Worm (Caenorhabditis elegans) whole organism, mixed stage, embryonic: ENCODE results near the gene fbxb-88.

Source experiments
- M03D4.4 ChIP-seq: sonication (generic microtip); optimal IDR thresholded peaks from 2 replicates; lab custom pipeline; 2017; ENCODE audit warnings: mild to moderate bottlenecking, missing genetic modification characterization, missing compliant biosample characterization
- bed-3 ChIP-seq: fragments of 200-800 bp; sonication (Bioruptor generic); optimal IDR thresholded peaks from 3 replicates; lab custom pipeline; 2018; ENCODE audit warnings: mild to moderate bottlenecking, missing genetic modification characterization, moderate library complexity, missing compliant biosample characterization
- blmp-1 ChIP-seq: fragments of 150-350 bp; optimal IDR thresholded peaks from 2 replicates; lab custom pipeline; 2014; ENCODE audit warnings: missing biosample characterization, missing genetic modification characterization
- ceh-39 ChIP-seq: fragments of 150-350 bp; optimal IDR thresholded peaks from 2 replicates; lab custom pipeline; 2014; ENCODE audit warnings: missing biosample characterization, missing genetic modification characterization
- ceh-43 ChIP-seq: fragments of 200-800 bp; sonication (Bioruptor generic); optimal IDR thresholded peaks from 2 replicates; lab custom pipeline; 2018; ENCODE audit warnings: mild to moderate bottlenecking, missing genetic modification characterization, moderate library complexity, missing compliant biosample characterization
- ceh-83 ChIP-seq: fragments of 200-800 bp; sonication (Bioruptor generic); optimal IDR thresholded peaks from 2 replicates; lab custom pipeline; 2018; ENCODE audit warnings: mild to moderate bottlenecking, missing genetic modification characterization, missing compliant biosample characterization
- ces-1 ChIP-seq: fragments of 150-350 bp; optimal IDR thresholded peaks from 2 replicates; lab custom pipeline; 2014; ENCODE audit warnings: missing biosample characterization, missing genetic modification reagents, missing genetic modification characterization
- cnd-1 ChIP-seq: fragments of 200-800 bp; sonication (Bioruptor generic); optimal IDR thresholded peaks from 2 replicates; lab custom pipeline; 2018; ENCODE audit warnings: mild to moderate bottlenecking, missing genetic modification characterization, missing compliant biosample characterization
- drap-1 ChIP-seq: fragments of 200-800 bp; sonication (Bioruptor generic); optimal IDR thresholded peaks from 3 replicates; lab custom pipeline; 2018; ENCODE audit warnings: mild to moderate bottlenecking, missing genetic modification characterization, missing compliant biosample characterization
- elt-1 ChIP-seq: sonication (generic microtip); optimal IDR thresholded peaks from 2 replicates; lab custom pipeline; 2017; ENCODE audit warnings: missing genetic modification characterization, mild to moderate bottlenecking, missing compliant biosample characterization, antibody characterized with exemption, moderate library complexity, borderline replicate concordance; ENCODE audit not compliant: insufficient read depth
- elt-3 ChIP-seq: fragments of 150-350 bp; optimal IDR thresholded peaks from 2 replicates; lab custom pipeline; 2014; ENCODE audit warnings: missing biosample characterization, missing genetic modification characterization
- flh-1 ChIP-seq: fragments of 200-800 bp; sonication (Bioruptor generic); optimal IDR thresholded peaks from 2 replicates; lab custom pipeline; 2018; ENCODE audit warnings: mild to moderate bottlenecking, missing genetic modification characterization, moderate library complexity, missing compliant biosample characterization
- ham-2 ChIP-seq: fragments of 200-800 bp; sonication (Bioruptor generic); optimal IDR thresholded peaks from 2 replicates; lab custom pipeline; 2018; ENCODE audit warnings: mild to moderate bottlenecking, missing genetic modification characterization, missing compliant biosample characterization
- hlh-1 ChIP-seq: fragments of 150-350 bp; optimal IDR thresholded peaks from 2 replicates; lab custom pipeline; 2014; ENCODE audit warnings: missing biosample characterization, missing genetic modification reagents, missing genetic modification characterization
- lin-13 ChIP-seq: fragments of 150-350 bp; optimal IDR thresholded peaks from 2 replicates; lab custom pipeline; 2014; ENCODE audit warnings: missing biosample characterization, missing genetic modification characterization
- lin-32 ChIP-seq: fragments of 200-800 bp; sonication (Bioruptor generic); optimal IDR thresholded peaks from 2 replicates; lab custom pipeline; 2018; ENCODE audit warnings: mild to moderate bottlenecking, missing genetic modification characterization, missing compliant biosample characterization
- lsy-2 ChIP-seq: fragments of 150-350 bp; optimal IDR thresholded peaks from 2 replicates; lab custom pipeline; 2014; ENCODE audit warnings: missing biosample characterization, missing genetic modification characterization
- mab-5 ChIP-seq: fragments of 150-350 bp; optimal IDR thresholded peaks from 2 replicates; lab custom pipeline; 2014; ENCODE audit warnings: missing biosample characterization, missing genetic modification characterization
- mep-1 ChIP-seq: fragments of 150-350 bp; optimal IDR thresholded peaks from 2 replicates; lab custom pipeline; 2017; ENCODE audit warnings: missing biosample characterization, missing genetic modification reagents, missing genetic modification characterization, inconsistent platforms
- mls-2 ChIP-seq: sonication (generic microtip); optimal IDR thresholded peaks from 2 replicates; lab custom pipeline; 2016; ENCODE audit warnings: mild to moderate bottlenecking, missing genetic modification characterization, moderate library complexity, missing compliant biosample characterization
- nhr-12 ChIP-seq: fragments of 150-350 bp; optimal IDR thresholded peaks from 2 replicates; lab custom pipeline; 2014; ENCODE audit warnings: missing biosample characterization, missing genetic modification characterization
- nhr-2 ChIP-seq: fragments of 150-350 bp; optimal IDR thresholded peaks from 2 replicates; lab custom pipeline; 2014; ENCODE audit warnings: missing biosample characterization, missing genetic modification characterization
- nhr-237 ChIP-seq: fragments of 150-350 bp; optimal IDR thresholded peaks from 2 replicates; lab custom pipeline; 2014; ENCODE audit warnings: missing biosample characterization, missing genetic modification characterization
- nhr-28 ChIP-seq: fragments of 150-350 bp; optimal IDR thresholded peaks from 2 replicates; lab custom pipeline; 2014; ENCODE audit warnings: missing biosample characterization, missing genetic modification characterization
- nhr-76 ChIP-seq: sonication (generic microtip); optimal IDR thresholded peaks from 2 replicates; lab custom pipeline; 2017; ENCODE audit warnings: missing biosample characterization, missing genetic modification characterization
- pha-4 ChIP-seq: fragments of 150-350 bp; optimal IDR thresholded peaks from 2 replicates; lab custom pipeline; 2018; ENCODE audit warnings: missing biosample characterization, missing genetic modification reagents, missing genetic modification characterization
- sem-2 ChIP-seq: fragments of 200-800 bp; sonication (Bioruptor generic); optimal IDR thresholded peaks from 2 replicates; lab custom pipeline; 2018; ENCODE audit warnings: mild to moderate bottlenecking, missing genetic modification characterization, missing compliant biosample characterization
- snpc-4 ChIP-seq: fragments of 150-350 bp; optimal IDR thresholded peaks from 2 replicates; lab custom pipeline; 2014; ENCODE audit warnings: missing biosample characterization, missing genetic modification characterization
- sptf-1 ChIP-seq: sonication (generic microtip); optimal IDR thresholded peaks from 2 replicates; lab custom pipeline; 2017; ENCODE audit warnings: mild to moderate bottlenecking, missing genetic modification characterization, moderate library complexity, missing compliant biosample characterization
- tbx-8 ChIP-seq: fragments of 200-800 bp; sonication (Bioruptor generic); optimal IDR thresholded peaks from 2 replicates; lab custom pipeline; 2018; ENCODE audit warnings: mild to moderate bottlenecking, missing genetic modification characterization, moderate library complexity, missing compliant biosample characterization
- unc-120 ChIP-seq: sonication (generic microtip); optimal IDR thresholded peaks from 2 replicates; lab custom pipeline; 2017; ENCODE audit warnings: missing genetic modification characterization, missing compliant biosample characterization; ENCODE audit not compliant: poor library complexity, severe bottlenecking
- unc-39 ChIP-seq: fragments of 150-350 bp; optimal IDR thresholded peaks from 2 replicates; lab custom pipeline; 2014; ENCODE audit warnings: missing biosample characterization, missing genetic modification characterization
- unc-62 ChIP-seq: fragments of 150-350 bp; optimal IDR thresholded peaks from 2 replicates; lab custom pipeline; 2014; ENCODE audit warnings: missing biosample characterization, missing genetic modification reagents, missing genetic modification characterization
- zip-8 ChIP-seq: fragments of 150-350 bp; optimal IDR thresholded peaks from 2 replicates; lab custom pipeline; 2014; ENCODE audit warnings: missing biosample characterization, missing genetic modification characterization
- ztf-11 ChIP-seq: fragments of 150-350 bp; optimal IDR thresholded peaks from 2 replicates; lab custom pipeline; 2014; ENCODE audit warnings: missing biosample characterization, missing genetic modification characterization

The fbxb-88 gene

ce11 chrII:4857086-4857485 lies 29.4 kb upstream of the fbxb-88 start:
- TF ChIP-seq hlh-1 (tag; lab: Kevin White, UChicago) (no peak), snpc-4 (tag; lab: Kevin White, UChicago) (no peak), nhr-237 (tag; lab: Kevin White, UChicago) (no peak), unc-62 (GFP tag; lab: Kevin White, UChicago) (no peak), mab-5 (no peak), nhr-12 (tag; lab: Kevin White, UChicago) (no peak), drap-1 (GFP tag; lab: Kevin White, UChicago) (no peak), elt-1 (no peak), unc-39 (tag; lab: Kevin White, UChicago) (no peak), flh-1 (GFP tag; lab: Kevin White, UChicago) (no peak), sem-2 (no peak)

- TF ChIP-seq nhr-76 (tag; lab: Kevin White, UChicago), result no peak
- TF ChIP-seq zip-8 (tag; lab: Kevin White, UChicago), result no peak
- TF ChIP-seq elt-1, result peak; percentile 65
These were observed 28.4 kb upstream of the fbxb-88 start for ce11 chrII:4856113-4856512.

- TF ChIP-seq unc-120 (tag; lab: Kevin White, UChicago) (peak; percentile 5), bed-3 (GFP tag; lab: Kevin White, UChicago) (no peak)
These were observed 27.8 kb upstream of the fbxb-88 start for ce11 chrII:4855489-4855888.

- TF ChIP-seq elt-1, result no peak
- no peak for TF ChIP-seq ceh-83 (GFP tag; lab: Kevin White, UChicago)
- no peak for TF ChIP-seq M03D4.4
- TF ChIP-seq ztf-11 (tag; lab: Kevin White, UChicago), result no peak
- no peak for TF ChIP-seq nhr-2 (tag; lab: Kevin White, UChicago)
- TF ChIP-seq mls-2 (tag; lab: Kevin White, UChicago), result no peak
- TF ChIP-seq unc-39 (tag; lab: Kevin White, UChicago), result no peak
- no peak for TF ChIP-seq nhr-237 (tag; lab: Kevin White, UChicago)
- TF ChIP-seq ceh-43 (GFP tag; lab: Kevin White, UChicago), result no peak
- TF ChIP-seq zip-8 (tag; lab: Kevin White, UChicago), result no peak
- no peak for TF ChIP-seq sptf-1 (tag; lab: Kevin White, UChicago)
- no peak for TF ChIP-seq ham-2 (GFP tag; lab: Kevin White, UChicago)
- TF ChIP-seq ceh-39, result no peak
- TF ChIP-seq unc-62 (GFP tag; lab: Kevin White, UChicago), result no peak
These were observed 27.1 kb upstream of the fbxb-88 start for ce11 chrII:4854761-4855160.

- no peak for TF ChIP-seq snpc-4 (tag; lab: Kevin White, UChicago)
- peak; percentile 9 for TF ChIP-seq ztf-11 (tag; lab: Kevin White, UChicago)
- TF ChIP-seq nhr-237 (tag; lab: Kevin White, UChicago), result peak; percentile 87
- peak; percentile 58 for TF ChIP-seq mls-2 (tag; lab: Kevin White, UChicago)
- TF ChIP-seq nhr-28 (tag; lab: Kevin White, UChicago), result no peak
- peak; percentile 62 for TF ChIP-seq cnd-1 (tag; lab: Kevin White, UChicago)
- peak; percentile 87 for TF ChIP-seq sptf-1 (tag; lab: Kevin White, UChicago)
- TF ChIP-seq ceh-43 (GFP tag; lab: Kevin White, UChicago), result peak; percentile 59
- TF ChIP-seq unc-120 (tag; lab: Kevin White, UChicago), result no peak
- no peak for TF ChIP-seq zip-8 (tag; lab: Kevin White, UChicago)
- peak; percentile 79 for TF ChIP-seq M03D4.4
- peak; percentile 34 for TF ChIP-seq bed-3 (GFP tag; lab: Kevin White, UChicago)
- TF ChIP-seq ceh-39, result peak; percentile 60
- TF ChIP-seq pha-4 (tag; lab: Kevin White, UChicago), result peak; percentile 70
- no peak for TF ChIP-seq nhr-76 (tag; lab: Kevin White, UChicago)
- TF ChIP-seq blmp-1 (tag; lab: Kevin White, UChicago), result peak; percentile 15
- TF ChIP-seq tbx-8 (GFP tag; lab: Kevin White, UChicago), result no peak
- no peak for TF ChIP-seq sem-2
- no peak for TF ChIP-seq nhr-2 (tag; lab: Kevin White, UChicago)
- TF ChIP-seq hlh-1 (tag; lab: Kevin White, UChicago), result peak; percentile 77
- TF ChIP-seq ham-2 (GFP tag; lab: Kevin White, UChicago), result no peak
- TF ChIP-seq drap-1 (GFP tag; lab: Kevin White, UChicago), result peak; percentile 13
- peak; percentile 59 for TF ChIP-seq ces-1 (GFP tag; lab: Kevin White, UChicago)
- TF ChIP-seq lin-32 (GFP tag; lab: Kevin White, UChicago), result no peak
- TF ChIP-seq flh-1 (GFP tag; lab: Kevin White, UChicago), result peak; percentile 34
- peak; percentile 95 for TF ChIP-seq lin-13
- TF ChIP-seq mep-1, result peak; percentile 91
- TF ChIP-seq unc-62 (GFP tag; lab: Kevin White, UChicago), result peak; percentile 31
- TF ChIP-seq nhr-12 (tag; lab: Kevin White, UChicago), result no peak
- peak; percentile 82 for TF ChIP-seq lsy-2 (tag; lab: Kevin White, UChicago)
- TF ChIP-seq mab-5, result peak; percentile 58
- peak; percentile 59 for TF ChIP-seq ceh-83 (GFP tag; lab: Kevin White, UChicago)
- peak; percentile 17 for TF ChIP-seq elt-3 (tag; lab: Kevin White, UChicago)
- TF ChIP-seq unc-39 (tag; lab: Kevin White, UChicago), result no peak
- no peak for TF ChIP-seq elt-1
These were observed 24.0 kb upstream of the fbxb-88 start, which contains the start of gene dnj-9 for ce11 chrII:4851594-4852106. dnj-9 (plus strand) TSS chrII:4852056.
